Fruit fly (Drosophila melanogaster) whole organism, adult: Measurements from ENCODE around the gene eys.

Experiments
- CG12768 ChIP-seq: fragments of 200-800 bp; sonication (Bioruptor generic); optimal IDR thresholded peaks from 2 replicates; lab custom pipeline; 2017; ENCODE audit warnings: missing biosample characterization, missing genetic modification characterization, mild to moderate bottlenecking, moderate library complexity, missing genetic modification reagents
- CG14711 ChIP-seq: fragments of 200-800 bp; sonication (Bioruptor generic); optimal IDR thresholded peaks from 2 replicates; lab custom pipeline; 2018; ENCODE audit warnings: missing biosample characterization, mild to moderate bottlenecking, missing genetic modification characterization, moderate library complexity
- CG1620 ChIP-seq: fragments of 200-800 bp; sonication (Bioruptor generic); optimal IDR thresholded peaks from 2 replicates; lab custom pipeline; 2016; ENCODE audit warnings: missing biosample characterization, missing genetic modification characterization
- CG33017 ChIP-seq: fragments of 200-800 bp; sonication (Bioruptor generic); optimal IDR thresholded peaks from 2 replicates; lab custom pipeline; 2018; ENCODE audit warnings: missing biosample characterization, mild to moderate bottlenecking, missing genetic modification characterization, moderate library complexity
- CG7045 ChIP-seq: fragments of 200-800 bp; sonication (Bioruptor generic); optimal IDR thresholded peaks from 2 replicates; lab custom pipeline; 2017; ENCODE audit warnings: missing biosample characterization, mild to moderate bottlenecking, missing genetic modification characterization
- Clk ChIP-seq: fragments of 200-800 bp; sonication (Bioruptor generic); optimal IDR thresholded peaks from 2 replicates; lab custom pipeline; 2017; ENCODE audit warnings: missing biosample characterization, missing genetic modification characterization
- Crg-1 ChIP-seq: fragments of 200-800 bp; sonication (Bioruptor generic); optimal IDR thresholded peaks from 2 replicates; lab custom pipeline; 2016; ENCODE audit warnings: missing biosample characterization, missing genetic modification characterization
- Mnt ChIP-seq: fragments of 200-800 bp; sonication (Bioruptor generic); optimal IDR thresholded peaks from 2 replicates; lab custom pipeline; 2016; ENCODE audit warnings: missing biosample characterization, mild to moderate bottlenecking, missing genetic modification characterization
- bab1 ChIP-seq: fragments of 200-800 bp; sonication (Bioruptor generic); optimal IDR thresholded peaks from 3 replicates; lab custom pipeline; 2019; ENCODE audit warnings: missing biosample characterization, mild to moderate bottlenecking, missing genetic modification characterization, moderate library complexity
- kay ChIP-seq: fragments of 200-800 bp; sonication (Bioruptor generic); peaks from one replicate; lab custom pipeline; 2016; ENCODE audit warnings: missing biosample characterization, missing genetic modification characterization, borderline replicate concordance
- pad ChIP-seq: fragments of 200-800 bp; sonication (Bioruptor generic); optimal IDR thresholded peaks from 3 replicates; lab custom pipeline; 2017; ENCODE audit warnings: missing biosample characterization, missing genetic modification characterization, mild to moderate bottlenecking, moderate library complexity, missing genetic modification reagents
- tj ChIP-seq: fragments of 200-800 bp; sonication (Bioruptor generic); optimal IDR thresholded peaks from 3 replicates; lab custom pipeline; 2017; ENCODE audit warnings: missing biosample characterization, mild to moderate bottlenecking, missing genetic modification characterization, moderate library complexity

DNA sequence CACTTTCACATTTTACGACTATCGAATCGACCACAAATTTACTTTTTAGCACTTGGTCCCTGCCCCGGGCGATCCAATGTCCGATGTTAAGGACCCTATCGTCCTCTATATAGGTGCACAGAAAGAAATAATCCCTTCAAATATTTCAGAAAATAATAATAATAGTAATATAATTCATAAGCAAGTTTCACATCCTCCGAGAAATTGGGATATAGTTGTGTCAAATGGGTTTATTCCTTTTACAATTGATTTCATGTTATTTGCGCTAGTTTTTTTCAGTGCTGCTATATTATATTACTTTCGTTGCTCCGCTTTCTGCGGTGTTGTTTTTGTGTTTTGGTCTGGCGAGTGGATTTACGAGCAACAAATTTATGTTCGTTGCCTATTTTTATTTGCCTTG, 37.0 kb downstream of the eys start:
- TF ChIP-seq CG1620 (GFP tag; lab: Kevin White, UChicago) (no peak), bab1 (GFP tag; lab: Kevin White, UChicago) (no peak), pad (no peak), CG14711 (tag; lab: Kevin White, UChicago) (no peak), CG33017 (tag; lab: Kevin White, UChicago) (no peak), tj (GFP tag; lab: Kevin White, UChicago) (no peak), Mnt (GFP tag; lab: Kevin White, UChicago) (no peak), CG7045 (GFP tag; lab: Kevin White, UChicago) (no peak), Crg-1 (GFP tag; lab: Kevin White, UChicago) (no peak), Clk (GFP tag; lab: Kevin White, UChicago) (no peak), kay (GFP tag; lab: Kevin White, UChicago) (no peak), CG12768 (GFP tag; lab: Kevin White, UChicago) (no peak)
